Fruit fly (Drosophila melanogaster): ENCODE data around the gene CG11927.

DNA sequence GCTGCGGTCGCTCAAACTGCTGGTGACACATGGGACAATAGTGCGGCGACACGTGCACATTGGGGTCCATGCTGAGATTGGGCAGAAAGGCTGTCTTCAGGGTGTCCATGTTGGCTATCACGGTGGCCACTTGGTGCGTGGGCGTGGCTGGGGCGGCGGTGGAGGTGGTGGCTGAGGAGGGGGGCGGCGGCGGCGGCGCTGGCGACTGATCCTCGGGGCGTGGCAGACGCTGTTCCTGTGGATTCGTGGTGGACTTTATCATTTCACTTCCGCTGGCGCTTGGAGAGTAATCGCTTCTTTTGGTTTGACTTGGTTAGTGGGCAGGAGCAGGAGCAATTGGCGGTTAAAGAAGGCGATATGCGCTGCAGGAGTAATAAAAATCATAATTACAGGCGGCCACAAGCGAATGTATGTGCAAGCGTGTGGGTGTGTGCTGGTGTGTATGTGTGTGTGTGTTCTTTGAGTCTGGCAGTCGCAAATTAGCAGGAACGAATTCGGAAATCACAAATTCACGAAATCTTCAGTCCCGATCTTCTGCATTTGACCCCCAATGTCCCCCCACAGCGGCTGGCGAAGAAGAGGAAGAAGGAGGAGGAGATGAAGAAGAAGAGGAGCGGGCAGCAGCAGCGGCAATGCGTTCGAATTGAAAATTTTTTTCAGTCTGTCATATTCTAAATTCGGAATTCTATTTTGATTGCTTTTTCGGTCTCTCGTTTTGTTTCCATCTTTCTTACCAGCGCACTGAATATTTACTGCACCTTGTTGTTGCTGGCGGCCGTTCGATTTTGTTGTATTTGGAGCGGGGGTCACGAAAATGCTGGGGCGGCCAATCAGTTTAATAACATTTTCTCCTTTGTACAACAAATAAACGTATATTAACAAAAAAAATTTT is 34.8 kb downstream of the CG11927 start:
- TF ChIP-seq CG18476 (GFP tag; optimal IDR thresholded peaks at IDR 0.05) (no peak), chif (GFP tag; optimal IDR thresholded peaks at IDR 0.05) (no peak), row (GFP tag; IDR thresholded peaks at IDR 0.05) (no peak), CG4360 (GFP tag; IDR thresholded peaks at IDR 0.05) (no peak), CG17359 (tag; optimal IDR thresholded peaks at IDR 0.05) (no peak), HmgZ (tag; optimal IDR thresholded peaks at IDR 0.05) (no peak)
